Fruit fly (Drosophila melanogaster) whole organism, embryonic: Measurements from ENCODE around the gene bbg.

Source experiments
- CG1024 ChIP-seq: fragments of 200-800 bp; sonication (Bioruptor generic); IDR thresholded peaks from 2 replicates; pipeline ENCODE4 v1.3.6; 2022; ENCODE audit warnings: missing biosample characterization, missing genetic modification characterization
- CG10366 ChIP-seq: fragments of 200-800 bp; sonication (Bioruptor generic); IDR thresholded peaks from 2 replicates; pipeline ENCODE4 v1.3.6; 2022; ENCODE audit warnings: missing biosample characterization, missing genetic modification characterization
- CG11398 ChIP-seq: fragments of 200-800 bp; sonication (Bioruptor generic); optimal IDR thresholded peaks from 2 replicates; lab custom pipeline; 2016; ENCODE audit warnings: missing biosample characterization, missing genetic modification characterization
- CG11560 ChIP-seq: fragments of 200-800 bp; sonication (Bioruptor generic); IDR thresholded peaks from 3 replicates; pipeline ENCODE4 v1.3.6; 2022; ENCODE audit warnings: missing biosample characterization, missing genetic modification characterization
- CG15479 ChIP-seq: fragments of 200-800 bp; sonication (Bioruptor generic); optimal IDR thresholded peaks from 3 replicates; lab custom pipeline; 2019; ENCODE audit warnings: missing biosample characterization, mild to moderate bottlenecking, missing genetic modification characterization, moderate library complexity
- CG17361 ChIP-seq: fragments of 200-800 bp; sonication (Bioruptor generic); IDR thresholded peaks from 3 replicates; pipeline ENCODE4 v1.3.6; 2022; ENCODE audit warnings: missing biosample characterization, missing genetic modification characterization
- CG2116 ChIP-seq: fragments of 200-800 bp; sonication (Bioruptor generic); optimal IDR thresholded peaks from 3 replicates; lab custom pipeline; 2018; ENCODE audit warnings: missing biosample characterization, mild to moderate bottlenecking, missing genetic modification characterization
- CG33213 ChIP-seq: fragments of 200-800 bp; sonication (Bioruptor generic); optimal IDR thresholded peaks from 3 replicates; lab custom pipeline; 2016; ENCODE audit warnings: missing biosample characterization, missing genetic modification characterization
- CG3726 ChIP-seq: fragments of 200-800 bp; sonication (Bioruptor generic); IDR thresholded peaks from 3 replicates; pipeline ENCODE4, ENCODE4 v1.3.6; 2022; ENCODE audit warnings: missing biosample characterization, missing genetic modification characterization
- CG43689 ChIP-seq: fragments of 200-800 bp; sonication (Bioruptor generic); IDR thresholded peaks from 2 replicates; pipeline ENCODE4 v1.3.6; 2022; ENCODE audit warnings: missing biosample characterization, missing genetic modification characterization
- CG7271 ChIP-seq: fragments of 200-800 bp; sonication (Bioruptor generic); optimal IDR thresholded peaks from 2 replicates; lab custom pipeline; 2018; ENCODE audit warnings: missing biosample characterization, mild to moderate bottlenecking, missing genetic modification characterization, moderate library complexity
- CG8281 ChIP-seq: fragments of 200-800 bp; sonication (Bioruptor generic); optimal IDR thresholded peaks from 2 replicates; lab custom pipeline; 2018; ENCODE audit warnings: missing biosample characterization, mild to moderate bottlenecking, missing genetic modification characterization, moderate library complexity
- Dbx ChIP-seq: fragments of 200-800 bp; sonication (Bioruptor generic); IDR thresholded peaks from 3 replicates; pipeline ENCODE4 v1.3.6; 2022; ENCODE audit warnings: missing biosample characterization, missing genetic modification characterization
- Elba2 ChIP-seq: fragments of 200-800 bp; sonication (Bioruptor generic); optimal IDR thresholded peaks from 3 replicates; lab custom pipeline; 2016; ENCODE audit warnings: missing biosample characterization, missing genetic modification characterization
- Ets65A ChIP-seq: fragments of 200-800 bp; sonication (Bioruptor generic); peaks from one replicate; lab custom pipeline; 2016; ENCODE audit warnings: missing biosample characterization, missing genetic modification characterization
- Gsc ChIP-seq: fragments of 200-800 bp; sonication (Bioruptor generic); IDR thresholded peaks from 2 replicates; pipeline ENCODE4 v1.3.6; 2022; ENCODE audit warnings: missing biosample characterization, missing genetic modification characterization
- MTF-1 ChIP-seq: fragments of 200-800 bp; sonication (Bioruptor generic); optimal IDR thresholded peaks from 2 replicates; lab custom pipeline; 2018; ENCODE audit warnings: missing biosample characterization, mild to moderate bottlenecking, missing genetic modification characterization, borderline replicate concordance
- NfI ChIP-seq: fragments of 200-800 bp; sonication (Bioruptor generic); optimal IDR thresholded peaks from 3 replicates; lab custom pipeline; 2018; ENCODE audit warnings: missing biosample characterization, mild to moderate bottlenecking, missing genetic modification characterization, moderate library complexity
- Optix ChIP-seq: fragments of 200-800 bp; sonication (Bioruptor generic); IDR thresholded peaks from 3 replicates; pipeline ENCODE4 v1.3.6; 2022; ENCODE audit warnings: missing biosample characterization, missing genetic modification characterization
- bcd ChIP-seq: fragments of 200-800 bp; sonication (Bioruptor generic); optimal IDR thresholded peaks from 2 replicates; lab custom pipeline; 2017; ENCODE audit warnings: missing biosample characterization, mild to moderate bottlenecking, missing genetic modification characterization
- btn ChIP-seq: fragments of 200-800 bp; sonication (Bioruptor generic); optimal IDR thresholded peaks from 2 replicates; lab custom pipeline; 2016; ENCODE audit warnings: missing biosample characterization, missing genetic modification characterization
- cad ChIP-seq: fragments of >200 bp; optimal IDR thresholded peaks from 2 replicates; lab custom pipeline; 2017; ENCODE audit warnings: missing biosample characterization, missing genetic modification characterization
- gsb ChIP-seq: fragments of 200-800 bp; sonication (Bioruptor generic); IDR thresholded peaks from 2 replicates; pipeline ENCODE4 v1.3.6; 2022; ENCODE audit warnings: missing biosample characterization, missing genetic modification characterization
- insv ChIP-seq, 2 experiments: fragments of 200-800 bp; sonication (Bioruptor generic); optimal IDR thresholded peaks; 3 replicates each; lab custom pipeline; 2016 to 2018; ENCODE audit warnings: missing biosample characterization in 2 of 2, missing genetic modification characterization in 2 of 2
- kni ChIP-seq: fragments of 200-800 bp; sonication (Bioruptor generic); optimal IDR thresholded peaks from 3 replicates; lab custom pipeline; 2017; ENCODE audit warnings: mild to moderate bottlenecking, missing biosample characterization, missing genetic modification reagents, missing genetic modification characterization
- knrl ChIP-seq: fragments of 200-800 bp; sonication (Bioruptor generic); IDR thresholded peaks from 3 replicates; pipeline ENCODE4 v1.3.6; 2022; ENCODE audit warnings: missing biosample characterization, missing genetic modification characterization; ENCODE audit not compliant: partially characterized antibody
- pnt ChIP-seq: fragments of 200-800 bp; sonication (Bioruptor generic); optimal IDR thresholded peaks from 3 replicates; lab custom pipeline; 2016; ENCODE audit warnings: missing biosample characterization, missing genetic modification characterization
- ro ChIP-seq: fragments of 200-800 bp; sonication (Bioruptor generic); IDR thresholded peaks from 2 replicates; pipeline ENCODE4 v1.3.6; 2022; ENCODE audit warnings: missing biosample characterization, missing genetic modification characterization
- salm ChIP-seq: fragments of 200-800 bp; sonication (Bioruptor generic); optimal IDR thresholded peaks from 2 replicates; lab custom pipeline; 2018; ENCODE audit warnings: missing biosample characterization, mild to moderate bottlenecking, missing genetic modification characterization
- schlank ChIP-seq: fragments of 200-800 bp; sonication (Bioruptor generic); optimal IDR thresholded peaks from 2 replicates; lab custom pipeline; 2018; ENCODE audit warnings: missing biosample characterization, mild to moderate bottlenecking, missing genetic modification characterization
- sd ChIP-seq: fragments of 200-800 bp; sonication (Bioruptor generic); optimal IDR thresholded peaks from 3 replicates; lab custom pipeline; 2018; ENCODE audit warnings: missing biosample characterization, mild to moderate bottlenecking, missing genetic modification characterization, moderate library complexity
- slp2 ChIP-seq: fragments of 200-800 bp; sonication (Bioruptor generic); optimal IDR thresholded peaks from 2 replicates; lab custom pipeline; 2016; ENCODE audit warnings: missing biosample characterization, missing genetic modification characterization
- so ChIP-seq: fragments of 200-800 bp; sonication (Bioruptor generic); IDR thresholded peaks from 3 replicates; pipeline ENCODE4 v1.3.6; 2022; ENCODE audit warnings: missing biosample characterization, missing genetic modification characterization
- stwl ChIP-seq: fragments of 200-800 bp; sonication (Bioruptor generic); optimal IDR thresholded peaks from 3 replicates; lab custom pipeline; 2018; ENCODE audit warnings: missing biosample characterization, mild to moderate bottlenecking, missing genetic modification characterization, moderate library complexity
- sug ChIP-seq: fragments of 200-800 bp; optimal IDR thresholded peaks from 2 replicates; lab custom pipeline; 2019; ENCODE audit warnings: missing biosample characterization, mild to moderate bottlenecking, missing genetic modification characterization, moderate library complexity
- toy ChIP-seq: fragments of 200-800 bp; sonication (Bioruptor generic); IDR thresholded peaks from 2 replicates; pipeline ENCODE4 v1.3.6; 2022; ENCODE audit warnings: missing biosample characterization, missing genetic modification characterization
- trem ChIP-seq: fragments of 200-800 bp; optimal IDR thresholded peaks from 3 replicates; lab custom pipeline; 2019; ENCODE audit warnings: missing biosample characterization, mild to moderate bottlenecking, missing genetic modification characterization, moderate library complexity
- zen ChIP-seq: fragments of 200-800 bp; sonication (Bioruptor generic); optimal IDR thresholded peaks from 3 replicates; lab custom pipeline; 2018; ENCODE audit warnings: missing biosample characterization, mild to moderate bottlenecking, missing genetic modification characterization, moderate library complexity
- zf30C ChIP-seq: fragments of 200-800 bp; sonication (Bioruptor generic); optimal IDR thresholded peaks from 3 replicates; lab custom pipeline; 2018; ENCODE audit warnings: missing biosample characterization, mild to moderate bottlenecking, missing genetic modification characterization

The bbg gene

DNA sequence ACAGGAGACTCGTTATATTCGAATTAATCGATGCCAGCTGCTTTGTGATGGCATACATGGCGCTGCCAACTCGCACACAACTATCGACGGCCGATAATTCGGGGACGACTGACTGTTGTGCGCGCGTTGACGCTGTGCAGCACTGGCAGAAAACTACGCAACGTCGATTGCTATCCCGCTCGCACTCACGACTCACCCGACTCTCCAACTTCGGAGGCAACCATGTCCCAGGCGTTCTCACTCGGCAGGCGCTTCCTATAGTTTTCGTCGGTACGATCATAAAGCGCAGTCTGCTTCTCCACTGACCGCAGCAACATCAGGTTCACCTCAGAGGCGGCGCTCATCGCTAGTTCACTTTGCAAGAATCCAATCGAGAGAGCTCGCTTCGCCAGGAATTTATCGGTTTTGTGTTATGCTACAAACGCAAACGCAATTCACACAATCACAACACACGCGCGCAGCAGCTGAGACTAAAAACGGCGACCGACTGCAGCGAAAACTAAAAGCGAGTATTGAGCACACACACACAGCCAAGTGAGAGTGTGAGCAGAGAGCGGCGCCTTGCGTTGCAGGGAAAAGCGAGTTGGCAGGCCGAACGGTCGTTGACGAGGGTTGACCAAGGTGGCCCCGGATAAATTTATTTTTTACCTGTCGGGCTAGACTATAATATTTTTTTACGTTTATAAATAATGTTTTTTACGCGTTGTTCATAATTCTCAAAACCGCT lies 126.5 kb downstream of the bbg start, which contains the start of gene stwl (continued):
- TF ChIP-seq CG8281 (no peak), pnt (GFP tag; lab: Kevin White, UChicago) (peak; percentile 53), CG33213 (GFP tag; lab: Kevin White, UChicago) (peak; percentile 94), slp2 (GFP tag; lab: Kevin White, UChicago) (no peak), zf30C (GFP tag; lab: Kevin White, UChicago) (peak; percentile 22), bcd (GFP tag; lab: Kevin White, UChicago) (peak; percentile 41), ro (GFP tag; lab: Robert Waterston, UW) (no peak), Dbx (GFP tag; lab: Robert Waterston, UW) (peak; percentile 78), NfI (GFP tag; lab: Kevin White, UChicago) (peak; percentile 30), CG10366 (GFP tag; lab: Robert Waterston, UW) (no peak), Optix (GFP tag; lab: Robert Waterston, UW) (no peak), CG11560 (peak; percentile 52; the same call in 2 of the 3 replicates), Gsc (GFP tag; lab: Robert Waterston, UW) (no peak), salm (tag; lab: Kevin White, UChicago) (no peak), knrl (GFP tag; lab: Robert Waterston, UW) (peak; percentile 78), gsb (GFP tag; lab: Robert Waterston, UW) (peak; percentile 15; the same call in 1 of the 2 replicates), MTF-1 (GFP tag; lab: Kevin White, UChicago) (no peak)

DNA sequence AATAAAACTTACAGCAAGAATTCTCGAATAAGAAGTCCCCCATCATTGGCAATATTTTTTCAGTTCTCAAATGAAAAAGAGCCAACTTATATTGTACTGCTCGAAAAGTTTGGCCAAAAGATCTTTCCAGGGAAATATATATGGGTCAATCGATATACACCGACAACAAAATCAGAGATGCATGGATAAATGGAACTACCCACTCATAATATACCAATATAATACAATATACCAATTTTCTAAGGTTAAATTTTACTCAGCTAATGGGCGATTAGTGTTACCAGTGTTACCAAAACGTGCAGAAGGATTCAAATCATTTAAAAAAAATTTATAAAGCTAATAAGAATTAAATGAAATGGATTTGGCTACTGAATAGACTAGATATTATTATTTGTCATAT lies 127.3 kb downstream of the bbg start:
- peak; percentile 94 for TF ChIP-seq CG2116 (GFP tag; lab: Kevin White, UChicago)
- TF ChIP-seq zen (tag; lab: Kevin White, UChicago) = peak; percentile 65
- TF ChIP-seq toy (GFP tag; lab: Robert Waterston, UW) = no peak
- TF ChIP-seq insv (GFP tag; optimal IDR thresholded peaks at IDR 0.05; lab: Kevin White, UChicago) = peak in 1 of 2 experiments; percentile 72
- no peak for TF ChIP-seq kni
- no peak for TF ChIP-seq cad
- TF ChIP-seq Elba2 = peak; percentile 66
- peak; percentile 96 for TF ChIP-seq trem
- peak; percentile 99 for TF ChIP-seq stwl
- TF ChIP-seq CG1024 (GFP tag; lab: Robert Waterston, UW) = no peak
- TF ChIP-seq sug (tag; lab: Kevin White, UChicago) = no peak
- TF ChIP-seq CG17361 (GFP tag; lab: Robert Waterston, UW) = no peak
- peak; percentile 4 for TF ChIP-seq CG7271 (tag; lab: Kevin White, UChicago)
- no peak for TF ChIP-seq schlank (tag; lab: Kevin White, UChicago)
- TF ChIP-seq CG43689 (GFP tag; lab: Robert Waterston, UW) = no peak
- TF ChIP-seq, all 482 proteins: peak for 7

DNA sequence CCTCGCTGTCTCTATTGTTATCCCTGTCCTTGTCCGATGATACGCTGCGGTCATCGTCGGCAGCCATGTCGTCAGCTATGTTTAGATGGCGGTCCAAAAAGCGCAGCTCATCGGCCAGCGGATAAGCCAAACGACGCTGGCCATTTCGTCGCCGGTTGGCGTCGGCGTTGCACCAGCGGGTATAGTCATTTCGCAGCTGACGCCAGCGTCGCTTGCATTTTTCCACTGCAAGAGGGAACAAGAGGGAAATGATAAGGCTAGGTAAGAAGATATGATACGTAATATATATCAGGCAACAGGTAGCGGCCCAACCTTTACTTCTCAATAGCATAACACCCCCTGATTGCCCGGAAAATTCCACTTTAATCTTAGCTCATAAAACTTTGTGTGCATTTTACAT lies 129.5 kb downstream of the bbg start:
- peak; percentile 34 for TF ChIP-seq Ets65A (GFP tag; lab: Kevin White, UChicago)
- no peak for TF ChIP-seq btn (GFP tag; lab: Kevin White, UChicago)
- TF ChIP-seq zen (tag; lab: Kevin White, UChicago) = peak; percentile 7
- TF ChIP-seq CG11398 (GFP tag; lab: Kevin White, UChicago) = no peak
- TF ChIP-seq so (GFP tag; lab: Robert Waterston, UW) = no peak
- peak; percentile 89 for TF ChIP-seq CG15479 (GFP tag; lab: Kevin White, UChicago)
- 0 out of 3 replicates have a peak, but pooled peaks have one; percentile 51 for TF ChIP-seq CG3726 (GFP tag; lab: Robert Waterston, UW)
- TF ChIP-seq sd = no peak
